Fruit fly (Drosophila melanogaster): ENCODE results near the gene CG9259.
A peak's percentile ranks its signal among the peaks of the same experiment; 100 is the strongest.

Gene CG9259

DNA sequence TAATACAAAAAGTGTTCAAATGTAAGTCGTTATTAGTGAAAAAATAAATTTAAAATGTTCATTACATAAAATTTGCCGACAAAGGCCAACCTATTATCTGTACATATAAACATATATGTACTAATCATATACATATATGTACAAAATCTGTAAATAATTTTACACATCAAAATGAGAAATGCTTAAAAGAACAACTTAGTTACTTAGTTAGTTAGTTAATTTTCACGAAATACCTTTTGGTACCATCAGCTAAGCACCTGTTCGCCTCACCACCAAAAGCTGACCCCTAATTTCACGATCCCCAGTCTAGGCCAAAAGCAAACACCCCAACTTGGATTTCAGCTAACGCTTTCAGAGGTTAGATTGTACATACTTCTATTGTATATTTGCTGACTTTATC is at the start of gene CG9259:
CG9259 (plus strand) TSS at position 301 of the 400 bp plus-strand sequence.
- no peak for TF ChIP-seq noc (tag; optimal IDR thresholded peaks at IDR 0.05)

DNA sequence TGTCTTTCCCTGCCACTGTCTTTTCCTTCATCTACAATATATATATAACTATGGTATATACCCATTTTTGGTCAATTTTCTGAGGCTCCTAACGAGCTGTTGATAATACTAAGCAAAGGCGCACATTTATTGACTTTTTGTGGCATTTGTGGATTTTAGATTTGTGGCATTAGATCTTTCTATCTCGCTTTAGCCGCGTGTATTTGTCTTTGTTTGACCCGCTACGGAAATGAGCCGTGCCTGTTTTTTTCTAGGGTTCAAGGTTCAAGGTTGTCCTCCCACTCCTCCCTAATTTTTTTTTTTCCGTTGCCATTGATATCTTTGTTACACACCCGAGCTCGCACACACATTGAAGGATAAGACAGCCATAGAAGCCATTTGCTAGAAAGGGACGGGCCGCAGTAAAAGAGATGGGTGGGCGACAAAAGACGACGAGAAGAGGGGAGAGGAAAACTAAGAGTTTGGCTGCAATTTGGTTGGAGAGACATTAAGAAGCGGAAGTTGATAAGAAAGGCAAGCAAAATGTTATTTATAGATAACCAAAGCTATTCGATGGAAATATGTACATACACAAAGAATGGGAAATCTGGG is 49.5 kb upstream of the CG9259 start:
- TF ChIP-seq noc (tag; optimal IDR thresholded peaks at IDR 0.05) = no peak

DNA sequence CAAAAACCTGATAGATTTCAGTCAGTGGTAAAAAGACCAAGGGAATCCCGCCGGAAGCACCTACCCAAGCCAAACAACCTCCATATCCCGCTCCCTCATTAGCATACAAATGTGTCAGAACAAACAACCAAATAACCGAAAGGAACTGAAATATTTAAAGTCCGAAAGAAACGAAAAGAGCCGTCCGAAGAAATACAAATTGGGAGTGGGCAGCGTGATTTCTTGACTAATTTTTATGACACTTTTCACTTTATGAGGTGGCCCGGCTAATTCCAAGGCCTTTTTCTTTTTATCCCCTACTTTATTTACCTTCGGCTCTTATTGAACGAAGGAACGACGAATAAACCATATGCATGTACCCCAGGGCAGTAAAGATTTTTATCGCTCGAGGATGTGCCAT is 48.5 kb upstream of the CG9259 start:
- no peak for TF ChIP-seq noc (tag; optimal IDR thresholded peaks at IDR 0.05)

dm6 chr2L:21051873-21052736 is 37.1 kb upstream of the CG9259 start, which contains the start of gene CG42238:
TSS of gene CG42238 (minus strand) at chr2L:21052164.
- TF ChIP-seq noc (tag; optimal IDR thresholded peaks at IDR 0.05) = no peak

DNA sequence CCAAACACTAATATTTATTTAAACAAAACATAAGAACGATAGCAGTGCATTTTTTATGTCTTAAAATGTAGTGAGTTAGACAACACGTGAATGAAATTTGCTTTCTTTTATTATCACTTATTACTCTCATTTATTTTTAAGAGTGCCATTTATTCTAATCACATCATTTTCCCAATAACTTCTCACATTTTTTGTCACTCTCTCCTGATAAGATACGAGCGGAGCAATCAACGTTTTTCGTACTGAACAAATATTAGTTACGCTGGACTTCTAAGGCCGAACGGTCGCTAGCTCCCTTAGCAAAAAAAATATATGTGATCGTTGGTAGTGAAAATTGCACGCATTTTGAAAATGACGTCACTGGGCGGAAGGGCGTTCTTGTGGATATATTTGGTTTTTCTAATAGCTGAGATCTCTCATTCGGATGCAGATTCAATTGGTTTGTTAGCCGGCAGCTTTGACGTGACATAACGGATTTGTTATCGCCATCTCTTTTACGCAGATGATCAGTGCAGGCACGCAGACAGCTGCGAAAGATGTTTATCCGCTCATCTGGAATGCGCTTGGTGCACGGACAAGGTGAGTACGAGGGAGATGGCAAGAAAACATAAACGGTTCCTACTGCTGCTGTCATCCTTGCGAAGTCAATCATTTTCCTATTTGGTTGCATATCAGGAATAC is 36.3 kb upstream of the CG9259 start, which contains the start of gene Itgbn:
Itgbn (plus strand) TSS at position 251 of the 681 bp plus-strand sequence.
- no peak for TF ChIP-seq noc (tag; optimal IDR thresholded peaks at IDR 0.05)

- peak; percentile 23 for TF ChIP-seq noc (tag; optimal IDR thresholded peaks at IDR 0.05)
Observed at dm6 chr2L:21053623-21054022, 35.6 kb upstream of the CG9259 start.

dm6 chr2L:21061591-21061990 is 27.6 kb upstream of the CG9259 start:
- no peak for TF ChIP-seq noc (tag; optimal IDR thresholded peaks at IDR 0.05)

DNA sequence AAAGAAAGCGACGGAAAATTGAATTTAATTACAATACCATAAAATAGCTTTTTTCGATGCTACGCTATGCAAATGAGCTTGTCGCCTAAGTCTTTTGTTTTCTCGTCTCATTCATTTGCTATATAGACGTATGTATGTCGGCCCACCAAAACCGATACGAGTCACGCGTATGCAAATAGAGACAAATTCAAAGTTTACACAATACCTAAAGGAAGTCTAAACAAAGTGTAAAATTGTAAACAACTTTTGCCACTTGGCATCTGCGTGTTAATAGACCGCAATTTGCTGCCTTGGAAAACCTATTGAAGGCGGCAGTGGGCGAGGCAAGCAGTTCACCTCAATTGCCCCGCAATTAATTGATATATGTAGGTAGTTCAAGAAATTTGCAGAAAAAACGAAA is 26.6 kb upstream of the CG9259 start:
- TF ChIP-seq noc (tag; optimal IDR thresholded peaks at IDR 0.05) = no peak

DNA sequence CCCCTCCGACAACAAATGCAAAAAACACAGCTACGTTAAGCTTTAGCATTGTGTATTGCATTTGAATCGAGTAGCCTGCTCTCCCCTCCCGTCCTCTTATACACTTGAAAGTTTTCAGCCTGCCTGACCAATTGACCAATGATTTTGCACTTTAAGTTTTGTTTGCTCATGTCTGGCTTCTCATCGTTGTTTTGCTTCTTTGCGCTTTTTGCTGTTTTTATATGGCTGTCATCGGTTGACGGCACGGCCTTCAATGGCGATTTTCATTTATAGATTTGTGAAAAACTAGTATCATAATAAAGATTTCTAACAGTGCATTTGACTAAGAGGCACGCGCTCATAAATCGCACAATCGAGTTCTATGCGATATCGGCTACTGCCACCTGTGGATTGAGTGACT is 23.3 kb upstream of the CG9259 start:
- no peak for TF ChIP-seq noc (tag; optimal IDR thresholded peaks at IDR 0.05)

- no peak for TF ChIP-seq noc (tag; optimal IDR thresholded peaks at IDR 0.05)
Observed at dm6 chr2L:21067137-21067536, 22.0 kb upstream of the CG9259 start.

DNA sequence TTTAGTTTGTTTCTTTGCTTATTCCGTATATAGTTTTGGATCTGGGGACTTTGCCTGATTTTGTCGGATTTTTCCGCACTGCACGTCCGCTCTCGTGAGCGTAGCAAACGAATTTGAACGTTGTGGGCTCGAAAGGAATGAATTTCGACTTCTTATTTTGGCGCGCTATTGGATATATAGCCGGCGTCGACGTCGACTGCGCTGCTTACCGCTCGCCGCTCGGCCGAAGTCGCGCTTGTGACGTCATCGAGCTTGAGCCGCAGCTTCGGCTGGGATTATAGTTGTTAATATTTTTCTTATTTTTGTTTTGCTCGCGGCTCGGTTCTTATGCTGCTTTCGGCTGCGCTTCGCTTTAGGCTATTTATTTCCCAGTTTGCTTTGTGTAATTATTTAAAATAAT is 19.4 kb upstream of the CG9259 start:
- TF ChIP-seq noc (tag; optimal IDR thresholded peaks at IDR 0.05) = no peak

dm6 chr2L:21070825-21071224 is 18.4 kb upstream of the CG9259 start:
- no peak for TF ChIP-seq noc (tag; optimal IDR thresholded peaks at IDR 0.05)

DNA sequence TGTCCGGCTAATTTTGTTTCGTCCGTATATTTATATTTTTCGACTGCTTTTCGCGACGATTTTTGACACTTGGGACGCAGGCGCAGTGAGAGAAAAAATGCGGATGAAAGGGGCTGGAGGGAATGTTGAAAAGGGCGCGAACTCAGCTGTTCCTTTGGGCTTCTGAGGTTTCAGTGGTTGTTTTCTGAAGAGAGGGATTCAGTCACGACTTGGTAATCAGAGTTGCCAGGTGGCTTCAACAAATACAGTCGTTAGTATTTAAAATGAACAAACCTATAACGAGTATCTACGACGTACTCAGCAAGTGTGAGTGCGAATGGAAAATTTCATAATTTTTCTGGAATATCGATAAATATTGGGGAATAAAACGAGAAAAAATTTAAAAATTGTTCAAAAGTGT is 17.7 kb upstream of the CG9259 start, which contains the start of gene CG9265:
CG9265 (minus strand) TSS at position 68 of the 400 bp plus-strand sequence.
- TF ChIP-seq noc (tag; optimal IDR thresholded peaks at IDR 0.05) = no peak

- no peak for TF ChIP-seq noc (tag; optimal IDR thresholded peaks at IDR 0.05)
Observed at dm6 chr2L:21072389-21072788, 16.8 kb upstream of the CG9259 start.

DNA sequence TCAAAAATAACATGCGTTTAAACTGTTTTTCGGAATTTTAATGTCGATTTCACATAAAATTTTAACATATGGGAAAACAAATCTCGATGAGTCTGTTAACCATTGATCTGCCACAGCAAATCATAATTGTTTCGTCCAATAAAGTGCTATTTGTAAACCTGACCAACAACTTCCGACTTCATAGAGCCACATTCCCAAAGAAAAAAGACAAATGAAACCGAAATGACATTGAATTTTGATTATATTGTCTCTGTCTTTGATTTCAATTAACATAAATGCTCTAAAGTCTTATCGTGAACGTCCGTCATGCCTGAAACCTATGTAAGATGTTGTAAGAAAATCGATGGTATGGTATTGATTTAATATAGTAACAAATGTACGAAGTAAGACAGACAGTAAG is 15.9 kb upstream of the CG9259 start:
- no peak for TF ChIP-seq noc (tag; optimal IDR thresholded peaks at IDR 0.05)

DNA sequence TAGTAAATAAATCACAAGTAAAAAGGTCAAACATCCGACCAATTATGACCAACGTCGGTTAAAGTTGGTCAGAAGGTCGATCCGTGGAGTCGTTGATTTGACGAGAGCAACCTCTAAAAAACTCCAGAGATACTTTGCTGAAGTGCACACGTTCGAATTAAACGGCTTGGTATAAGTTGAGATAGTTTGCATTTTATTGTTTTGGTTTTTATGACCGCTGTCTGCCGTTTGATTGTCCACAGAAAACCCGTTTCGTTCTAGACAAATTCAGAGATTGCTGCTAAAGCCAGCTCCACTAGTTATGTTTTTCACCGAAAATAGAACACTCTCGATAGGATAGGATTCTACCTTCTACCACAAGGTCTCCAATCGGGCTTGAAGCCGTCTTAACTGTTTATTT is 15.4 kb upstream of the CG9259 start:
- TF ChIP-seq noc (tag; optimal IDR thresholded peaks at IDR 0.05) = no peak

DNA sequence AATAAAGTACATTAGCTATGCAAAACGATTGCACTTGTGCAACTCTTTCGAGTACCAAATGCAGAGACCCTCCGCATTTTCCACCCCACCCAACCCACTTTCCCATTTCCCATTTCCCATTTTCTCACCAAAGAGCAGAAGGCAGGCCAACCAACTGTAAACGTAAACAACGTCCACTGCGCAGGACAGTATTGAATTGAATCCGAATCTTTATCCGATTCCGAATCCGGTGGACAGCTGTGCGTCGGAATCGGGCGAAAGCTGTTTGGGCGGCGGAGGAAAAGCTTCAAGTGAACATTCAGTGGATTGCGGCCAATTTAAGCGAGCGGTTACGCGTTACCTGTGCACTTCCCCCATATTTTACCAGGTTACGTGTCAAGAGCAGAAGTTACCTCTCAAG is 14.1 kb upstream of the CG9259 start, which contains the start of gene tadr:
tadr (plus strand) TSS at position 301 of the 400 bp plus-strand sequence.
- TF ChIP-seq noc (tag; optimal IDR thresholded peaks at IDR 0.05) = no peak
